Fruit fly (Drosophila melanogaster) Kc167 (cell line): ENCODE measurements around the gene Ptpmeg2.

Experiments
- Sin3A ChIP-seq: fragments of >200 bp; optimal IDR thresholded peaks from 2 replicates; lab custom pipeline; 2018; ENCODE audit warnings: missing external identifiers
- insv ChIP-seq: fragments of >200 bp; optimal IDR thresholded peaks from 3 replicates; lab custom pipeline; 2018; ENCODE audit warnings: missing external identifiers
- psq ChIP-seq: fragments of >200 bp; optimal IDR thresholded peaks from 2 replicates; lab custom pipeline; 2017; ENCODE audit warnings: missing external identifiers
- ttk ChIP-seq: sonication (Bioruptor generic); optimal IDR thresholded peaks from 2 replicates; lab custom pipeline; 2017; ENCODE audit warnings: missing external identifiers

dm6 chrX:9693720-9694386 lies 34.9 kb upstream of the Ptpmeg2 start, which contains the start of gene btd:
- TF ChIP-seq ttk (lab: Kevin White, UChicago) (no peak), Sin3A (lab: Kevin White, UChicago) (no peak), psq (lab: Kevin White, UChicago) (no peak), insv (lab: Kevin White, UChicago) (peak; percentile 2)
